Worm (Caenorhabditis elegans): Measurements from ENCODE around the gene T04A11.1.

Gene T04A11.1

ce11 chrIV:12454750-12455149 is 22.1 kb downstream of the T04A11.1 start, which contains the start of gene smz-1:
Gene smz-1 (plus strand): TSS chrIV:12455050.
- TF ChIP-seq dsc-1 (tag; optimal IDR thresholded peaks at IDR 0.05): no peak

DNA sequence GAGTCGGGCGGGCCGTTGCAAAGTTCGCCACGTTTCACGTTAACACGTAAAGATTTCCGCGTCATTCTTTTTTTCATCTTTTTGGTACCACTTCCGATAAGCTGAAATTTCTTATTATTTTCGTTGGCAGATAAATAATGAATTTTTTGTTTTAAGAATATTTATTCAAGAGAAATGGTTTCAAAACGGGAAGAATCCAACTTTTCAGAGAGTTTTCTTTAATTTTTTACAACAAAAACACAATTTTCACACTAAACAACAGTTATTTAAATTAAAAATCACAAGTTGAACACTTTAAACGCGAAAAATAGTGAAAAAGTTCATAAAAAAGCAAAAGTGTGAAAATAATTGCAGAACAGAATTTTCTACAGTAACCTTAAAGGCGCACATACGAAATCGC is 22.7 kb downstream of the T04A11.1 start, which contains the start of gene spe-44:
spe-44 (minus strand) TSS at position 101 of the 400 bp plus-strand sequence.
- no peak for TF ChIP-seq pax-3 (tag; optimal IDR thresholded peaks at IDR 0.05)
- no peak for TF ChIP-seq mef-2 (tag; optimal IDR thresholded peaks at IDR 0.05)
- no peak for TF ChIP-seq efl-1 (optimal IDR thresholded peaks at IDR 0.05)
- TF ChIP-seq efl-1 (GFP tag; optimal IDR thresholded peaks at IDR 0.05 in 1 of 2): no peak
- TF ChIP-seq nhr-11 (tag; optimal IDR thresholded peaks at IDR 0.05): no peak
- TF ChIP-seq grh-1 (GFP tag; IDR thresholded peaks at IDR 0.05): no peak
- no peak for TF ChIP-seq unc-62 (GFP tag; optimal IDR thresholded peaks at IDR 0.05)

DNA sequence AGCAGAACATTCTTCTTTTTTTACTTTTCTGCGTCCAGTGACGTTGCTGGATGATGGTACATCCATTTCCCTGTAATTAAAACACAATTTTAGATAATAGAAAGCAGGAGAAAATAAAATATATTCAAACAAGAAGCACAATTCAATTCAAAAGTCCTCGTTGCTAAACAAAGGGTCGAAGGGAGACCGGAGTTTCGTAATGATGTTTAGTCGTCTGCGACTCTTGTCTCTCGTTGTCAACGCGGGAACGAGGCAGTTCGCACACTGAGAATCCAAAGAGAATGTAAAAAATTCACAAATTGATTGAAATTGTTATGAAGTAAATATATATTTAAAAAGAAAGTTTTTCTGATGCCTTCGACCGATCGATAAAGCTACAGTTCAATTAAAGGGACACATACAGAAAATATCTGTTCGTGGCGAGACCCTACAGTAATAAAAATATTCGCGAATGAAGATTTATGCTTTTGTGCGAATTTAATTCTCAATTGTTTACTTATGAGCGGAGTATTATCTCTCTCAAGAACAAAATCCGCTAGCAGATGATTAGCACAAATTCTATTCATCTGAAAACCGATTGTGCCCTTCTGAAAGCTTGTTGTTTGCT is 25.5 kb downstream of the T04A11.1 start, which contains the start of gene dpy-26:
dpy-26 (minus strand) TSS at position 111 of the 607 bp plus-strand sequence.
- TF ChIP-seq ceh-82 (tag; optimal IDR thresholded peaks at IDR 0.05) (peak; percentile 10 to 54 (median 26)), xbp-1 (tag; optimal IDR thresholded peaks at IDR 0.05) (peak; percentile 33), rnt-1 (tag; optimal IDR thresholded peaks at IDR 0.05) (peak; percentile 22), lir-3 (tag; optimal IDR thresholded peaks at IDR 0.05; ENCODE audit: poor library complexity) (no peak), sup-37 (GFP tag; optimal IDR thresholded peaks at IDR 0.05) (no peak), F16B12.6 (tag; optimal IDR thresholded peaks at IDR 0.05) (peak; percentile 12), fos-1 (tag; optimal IDR thresholded peaks at IDR 0.05) (no peak), snpc-4 (tag; optimal IDR thresholded peaks at IDR 0.05) (no peak), swsn-7 (tag; optimal IDR thresholded peaks at IDR 0.05) (peak; percentile 26), ceh-63 (GFP tag; optimal IDR thresholded peaks at IDR 0.05) (no peak), dpl-1 (GFP tag; optimal IDR thresholded peaks at IDR 0.05) (peak; percentile 51 to 73 (median 62)), snu-23 (GFP tag; optimal IDR thresholded peaks at IDR 0.05) (peak; percentile 60), mep-1 (tag; optimal IDR thresholded peaks at IDR 0.05) (no peak), lsy-2 (tag; optimal IDR thresholded peaks at IDR 0.05) (peak; percentile 66 to 83), tbx-2 (tag; optimal IDR thresholded peaks at IDR 0.05) (no peak), ama-1 (optimal IDR thresholded peaks at IDR 0.05) (no peak), Y116A8C.19 (tag; optimal IDR thresholded peaks at IDR 0.05; ENCODE audit: borderline replicate concordance) (no peak), egl-27 (tag; optimal IDR thresholded peaks at IDR 0.05) (no peak), lin-15B (tag; optimal IDR thresholded peaks at IDR 0.05) (no peak), fkh-4 (tag; optimal IDR thresholded peaks at IDR 0.05; ENCODE audit: borderline replicate concordance) (no peak), lin-35 (GFP tag; optimal IDR thresholded peaks at IDR 0.05) (peak; percentile 57 to 79), lin-13 (GFP tag; optimal IDR thresholded peaks at IDR 0.05) (peak; percentile 7), nhr-84 (tag; optimal IDR thresholded peaks at IDR 0.05) (no peak), skn-1 (tag; optimal IDR thresholded peaks at IDR 0.05) (peak; percentile 56), elt-3 (tag; optimal IDR thresholded peaks at IDR 0.05) (peak in 1 of 6 experiments; percentile 17), C16A3.4 (tag; optimal IDR thresholded peaks at IDR 0.05) (peak; percentile 5), nhr-20 (tag; optimal IDR thresholded peaks at IDR 0.05) (peak; percentile 33), mab-9 (GFP tag; IDR thresholded peaks at IDR 0.05) (no peak), efl-1 (optimal IDR thresholded peaks at IDR 0.05) (peak; percentile 73 to 77), efl-1 (GFP tag; optimal IDR thresholded peaks at IDR 0.05 in 1 of 2) (peak; percentile 58 to 92), nhr-85 (tag) (peak; percentile 65), aly-2 (tag; optimal IDR thresholded peaks at IDR 0.05) (peak; percentile 8)

- TF ChIP-seq isw-1 (GFP tag; IDR thresholded peaks at IDR 0.05): no peak
- no peak for TF ChIP-seq ets-5 (GFP tag; IDR thresholded peaks at IDR 0.05)
- TF ChIP-seq hpl-2 (GFP tag; optimal IDR thresholded peaks at IDR 0.05): no peak
- TF ChIP-seq nhr-12 (tag; optimal IDR thresholded peaks at IDR 0.05): no peak
- TF ChIP-seq pqm-1 (tag; optimal IDR thresholded peaks at IDR 0.05): no peak
- no peak for TF ChIP-seq pag-3 (tag; optimal IDR thresholded peaks at IDR 0.05; ENCODE audit: borderline replicate concordance, insufficient read depth)
- TF ChIP-seq ceh-8 (GFP tag; optimal IDR thresholded peaks at IDR 0.05): no peak
- TF ChIP-seq nhr-47 (tag; optimal IDR thresholded peaks at IDR 0.05): no peak
- TF ChIP-seq mep-1 (tag; optimal IDR thresholded peaks at IDR 0.05): no peak
- no peak for TF ChIP-seq nhr-76 (tag; optimal IDR thresholded peaks at IDR 0.05)
- no peak for TF ChIP-seq sup-37 (GFP tag; optimal IDR thresholded peaks at IDR 0.05)
- TF ChIP-seq mab-9 (GFP tag; IDR thresholded peaks at IDR 0.05): no peak
- no peak for TF ChIP-seq sptf-1 (tag; optimal IDR thresholded peaks at IDR 0.05)
These were observed 31.3 kb downstream of the T04A11.1 start, which contains the start of gene C25G4.3 for ce11 chrIV:12445463-12445934. Gene C25G4.3 (minus strand): TSS chrIV:12445884.

All from whole organism, L1 larva.